Worm (Caenorhabditis elegans): Measurements from ENCODE around the gene sri-18.
A peak's percentile ranks its signal among the peaks of the same experiment; 100 is the strongest.

sri-18 gene

ce11 chrV:10260460-10260859 is at the start of gene sri-18:
Gene sri-18, minus strand, starts transcription at chrV:10260560.
- TF ChIP-seq madf-8 (GFP tag; conservative IDR thresholded peaks at IDR 0.05) (no peak), attf-6 (GFP tag; IDR thresholded peaks at IDR 0.05) (no peak), egrh-3 (GFP tag; IDR thresholded peaks at IDR 0.05) (no peak), nfyb-1 (GFP tag; IDR thresholded peaks at IDR 0.05) (no peak), nhr-120 (GFP tag; IDR thresholded peaks at IDR 0.05) (no peak), bed-1 (GFP tag; IDR thresholded peaks at IDR 0.05) (no peak), lsy-27 (tag; optimal IDR thresholded peaks at IDR 0.05; ENCODE audit: borderline replicate concordance, insufficient read depth) (no peak), repo-1 (tag; optimal IDR thresholded peaks at IDR 0.05) (no peak)

DNA sequence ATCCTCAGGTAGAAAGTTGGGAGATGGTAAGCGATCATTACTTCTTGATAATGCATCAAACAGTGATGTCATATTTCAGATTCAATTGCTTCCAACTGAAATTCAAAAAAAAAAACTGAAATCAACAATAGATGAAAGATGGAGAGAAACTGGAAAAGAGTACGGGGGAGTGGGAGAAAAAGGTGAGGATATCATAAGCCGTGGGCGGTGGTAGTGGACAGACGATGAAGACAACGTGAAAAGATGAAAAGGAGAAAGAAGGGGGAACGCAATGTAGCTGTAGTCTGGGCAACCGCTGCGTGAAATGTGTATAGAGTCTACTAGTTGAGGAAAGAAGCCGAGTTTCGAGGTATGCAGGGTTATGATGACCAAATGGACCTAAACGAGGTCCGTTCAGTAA is 46.9 kb upstream of the sri-18 start, which contains the start of gene che-12:
Gene che-12, minus strand, starts transcription at position 101 of the 400 bp plus-strand sequence.
- TF ChIP-seq Y95B8A.8 (GFP tag; IDR thresholded peaks at IDR 0.05) = no peak
- TF ChIP-seq ztf-18 (tag; optimal IDR thresholded peaks at IDR 0.05) = no peak
- no peak for TF ChIP-seq efl-1 (GFP tag; optimal IDR thresholded peaks at IDR 0.05)
- TF ChIP-seq nhr-27 (tag; optimal IDR thresholded peaks at IDR 0.05) = no peak
- no peak for TF ChIP-seq ztf-26 (tag; optimal IDR thresholded peaks at IDR 0.05)
- no peak for TF ChIP-seq T26A5.8 (tag; optimal IDR thresholded peaks at IDR 0.05)
- no peak for TF ChIP-seq chd-7 (tag; optimal IDR thresholded peaks at IDR 0.05)
- no peak for TF ChIP-seq hlh-12 (tag; optimal IDR thresholded peaks at IDR 0.05)
- TF ChIP-seq B0336.3 (GFP tag; IDR thresholded peaks at IDR 0.05) = no peak
- TF ChIP-seq lin-26 (GFP tag; IDR thresholded peaks at IDR 0.05) = no peak
- TF ChIP-seq ekl-4 (GFP tag; IDR thresholded peaks at IDR 0.05) = no peak
- TF ChIP-seq lsy-27 (tag; optimal IDR thresholded peaks at IDR 0.05; ENCODE audit: borderline replicate concordance, insufficient read depth) = no peak
- no peak for TF ChIP-seq Y53F4B.3 (GFP tag; IDR thresholded peaks at IDR 0.05)
- TF ChIP-seq nhr-179 (tag; optimal IDR thresholded peaks at IDR 0.05) = no peak
- TF ChIP-seq dpl-1 (GFP tag; optimal IDR thresholded peaks at IDR 0.05) = no peak

- no peak for TF ChIP-seq ccch-3 (GFP tag; optimal IDR thresholded peaks at IDR 0.05)
Observed at ce11 chrV:10297099-10297498, 36.7 kb upstream of the sri-18 start, which contains the start of gene B0024.4. Gene B0024.4, plus strand, starts transcription at chrV:10297399.

- no peak for TF ChIP-seq sea-2 (GFP tag; IDR thresholded peaks at IDR 0.05)
- no peak for TF ChIP-seq repo-1 (tag; optimal IDR thresholded peaks at IDR 0.05)
- no peak for TF ChIP-seq attf-6 (GFP tag; IDR thresholded peaks at IDR 0.05)
- TF ChIP-seq ceh-91 (GFP tag; IDR thresholded peaks at IDR 0.05) = no peak
- TF ChIP-seq let-607 (tag; optimal IDR thresholded peaks at IDR 0.05) = no peak
- no peak for TF ChIP-seq hmg-1.2 (GFP tag; IDR thresholded peaks at IDR 0.05)
- no peak for TF ChIP-seq lag-1 (GFP tag; IDR thresholded peaks at IDR 0.05)
Observed at ce11 chrV:10294549-10294948, 34.2 kb upstream of the sri-18 start, which contains the start of gene col-150. Gene col-150, minus strand, starts transcription at chrV:10294649.

DNA sequence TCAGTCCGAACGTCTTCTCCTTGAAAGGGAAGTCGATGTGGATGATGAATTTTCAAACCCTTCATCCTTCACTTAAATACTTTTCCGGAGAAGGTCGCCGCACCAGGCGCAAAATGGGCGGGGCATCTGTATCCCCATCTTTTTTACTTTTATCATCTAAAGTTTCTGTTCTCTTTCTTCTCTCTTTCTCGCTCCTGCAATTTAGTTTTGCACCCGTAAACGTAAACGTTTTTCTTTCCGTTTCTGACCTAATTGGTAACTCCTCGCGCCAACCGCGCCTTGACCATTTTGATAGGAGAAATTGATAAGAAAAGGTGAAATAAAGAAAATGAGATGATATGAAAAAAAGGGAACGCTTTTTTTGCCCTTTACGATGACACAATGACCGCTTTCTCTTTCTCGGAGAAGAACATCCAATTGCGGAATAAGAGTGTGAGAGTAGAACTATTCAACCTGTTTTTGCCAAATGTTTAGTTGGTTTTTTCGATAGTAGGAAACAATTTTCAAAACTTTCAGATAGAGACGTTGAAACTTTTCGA is 32.5 kb upstream of the sri-18 start, which contains the start of gene col-149:
Gene col-149, minus strand, starts transcription at position 51 of the 539 bp plus-strand sequence.
- TF ChIP-seq ztf-22 (GFP tag; optimal IDR thresholded peaks at IDR 0.05) (no peak), snpc-1.1 (tag; optimal IDR thresholded peaks at IDR 0.05; ENCODE audit: insufficient read depth) (no peak), repo-1 (tag; optimal IDR thresholded peaks at IDR 0.05) (no peak), nhr-80 (tag; optimal IDR thresholded peaks at IDR 0.05) (peak; percentile 32)
